Worm (Caenorhabditis elegans): Measurements from ENCODE around the gene M01H9.5.

- TF ChIP-seq sem-2 (GFP tag; optimal IDR thresholded peaks at IDR 0.05) (no peak), lin-13 (tag; optimal IDR thresholded peaks at IDR 0.05) (no peak), mep-1 (tag; optimal IDR thresholded peaks at IDR 0.05) (no peak), unc-62 (GFP tag; optimal IDR thresholded peaks at IDR 0.05) (no peak), elt-3 (tag; optimal IDR thresholded peaks at IDR 0.05) (no peak), nhr-2 (tag; optimal IDR thresholded peaks at IDR 0.05) (no peak), ztf-11 (tag; optimal IDR thresholded peaks at IDR 0.05) (no peak), unc-39 (tag; optimal IDR thresholded peaks at IDR 0.05) (no peak), nhr-12 (tag; optimal IDR thresholded peaks at IDR 0.05) (no peak), blmp-1 (tag; optimal IDR thresholded peaks at IDR 0.05) (no peak), pha-4 (tag; optimal IDR thresholded peaks at IDR 0.05) (no peak)
These were observed 15.8 kb upstream of the M01H9.5 start, which contains the start of gene R08C7.12 for ce11 chrIV:4449439-4449838.

Measured in whole organism, mixed stage, embryonic.